ENCODE assay signal across 3 fruit fly cellular contexts in genomic region chr3R:23530886-23531285, dm6.
TF ChIP-seq lines count a peak whose summit lies in the region.

TSS of gene CG10175 (minus strand) at chr3R:23530986.

- no peak for TF ChIP-seq CTCF in whole organism, embryonic (GFP tag; optimal IDR thresholded peaks at IDR 0.05; lab: Kevin White, UChicago)

TF ChIP-seq in whole organism, embryonic, 481 proteins besides CTCF, POLR2A, EP300 and RAD21 (continues in another document):
- TF ChIP-seq CG13775 (GFP tag; optimal IDR thresholded peaks at IDR 0.05; lab: Kevin White, UChicago) (no peak), CG34422 (GFP tag; IDR thresholded peaks at IDR 0.05; lab: Robert Waterston, UW) (0 out of 3 replicates have a peak, but pooled peaks have one; percentile 26), gsb (GFP tag; IDR thresholded peaks at IDR 0.05; lab: Robert Waterston, UW) (no peak), schlank (tag; optimal IDR thresholded peaks at IDR 0.05; lab: Kevin White, UChicago) (no peak), CG12769 (tag; optimal IDR thresholded peaks at IDR 0.05; lab: Kevin White, UChicago) (peak; percentile 18), otp (GFP tag; IDR thresholded peaks at IDR 0.05; lab: Robert Waterston, UW) (no peak), mld (GFP tag; IDR thresholded peaks at IDR 0.05; lab: Robert Waterston, UW; ENCODE audit: partially characterized antibody) (no peak), ind (GFP tag; optimal IDR thresholded peaks at IDR 0.05; lab: Kevin White, UChicago) (no peak), bowl (GFP tag; IDR thresholded peaks at IDR 0.05; lab: Robert Waterston, UW) (0 out of 2 replicates have a peak, but pooled peaks have one; percentile 24), CG1832 (GFP tag; optimal IDR thresholded peaks at IDR 0.05; lab: Kevin White, UChicago) (no peak), CG6854 (GFP tag; optimal IDR thresholded peaks at IDR 0.05; lab: Kevin White, UChicago) (no peak), maf-S (GFP tag; optimal IDR thresholded peaks at IDR 0.05; lab: Kevin White, UChicago) (no peak), eyg (GFP tag; optimal IDR thresholded peaks at IDR 0.05; lab: Kevin White, UChicago) (no peak), grn (GFP tag; optimal IDR thresholded peaks at IDR 0.05; lab: Kevin White, UChicago) (no peak), sens (GFP tag; lab: Kevin White, UChicago) (peak; percentile 18), kah (GFP tag; optimal IDR thresholded peaks at IDR 0.05; lab: Kevin White, UChicago) (no peak), Deaf1 (tag; optimal IDR thresholded peaks at IDR 0.05; lab: Kevin White, UChicago) (peak; percentile 34), CG10321 (GFP tag; IDR thresholded peaks at IDR 0.05; lab: Robert Waterston, UW) (no peak), ac (GFP tag; optimal IDR thresholded peaks at IDR 0.05; lab: Kevin White, UChicago) (no peak), CG1024 (GFP tag; IDR thresholded peaks at IDR 0.05; lab: Robert Waterston, UW) (no peak), CG2116 (GFP tag; optimal IDR thresholded peaks at IDR 0.05; lab: Kevin White, UChicago) (no peak), fd102C (GFP tag; optimal IDR thresholded peaks at IDR 0.05; lab: Kevin White, UChicago) (no peak), wdn (GFP tag; IDR thresholded peaks at IDR 0.05; lab: Robert Waterston, UW) (no peak), CG11723 (GFP tag; optimal IDR thresholded peaks at IDR 0.05; lab: Kevin White, UChicago) (no peak), CG16863 (GFP tag; optimal IDR thresholded peaks at IDR 0.05; lab: Kevin White, UChicago) (no peak), gsb-n (tag; optimal IDR thresholded peaks at IDR 0.05; lab: Kevin White, UChicago) (peak; percentile 5), CG14441 (GFP tag; IDR thresholded peaks at IDR 0.05; lab: Robert Waterston, UW) (no peak), ken (GFP tag; IDR thresholded peaks at IDR 0.05; lab: Robert Waterston, UW) (peak; percentile 22; the same call in 1 of the 3 replicates), vvl (GFP tag; IDR thresholded peaks at IDR 0.05; lab: Robert Waterston, UW) (peak; percentile 30; the same call in 1 of the 2 replicates), ap (GFP tag; IDR thresholded peaks at IDR 0.05; lab: Robert Waterston, UW) (0 out of 2 replicates have a peak, but pooled peaks have one; percentile 12), Rx (GFP tag; IDR thresholded peaks at IDR 0.05; lab: Robert Waterston, UW) (no peak)

TF ChIP-seq in whole organism, prepupa, 60 proteins besides CTCF, POLR2A, EP300 and RAD21:
- TF ChIP-seq CG6854 (GFP tag; optimal IDR thresholded peaks at IDR 0.05; lab: Kevin White, UChicago) = no peak
- no peak for TF ChIP-seq CG4318 (GFP tag; optimal IDR thresholded peaks at IDR 0.05; lab: Kevin White, UChicago)
- TF ChIP-seq eg (GFP tag; IDR thresholded peaks at IDR 0.05; lab: Robert Waterston, UW) = no peak; the same call in 2 of the 3 replicates
- TF ChIP-seq CG11902 (GFP tag; optimal IDR thresholded peaks at IDR 0.05; lab: Kevin White, UChicago) = no peak
- no peak for TF ChIP-seq svp (GFP tag; lab: Kevin White, UChicago)
- TF ChIP-seq fd59A (GFP tag; optimal IDR thresholded peaks at IDR 0.05; lab: Kevin White, UChicago) = no peak
- peak; percentile 16 for TF ChIP-seq CG32006 (GFP tag; optimal IDR thresholded peaks at IDR 0.05; lab: Kevin White, UChicago)
- peak; percentile 62 for TF ChIP-seq Eip78C (GFP tag; lab: Kevin White, UChicago)

TF ChIP-seq in whole organism, pupa, 21 proteins besides CTCF, POLR2A, EP300 and RAD21:
- TF ChIP-seq CG17806 (tag; optimal IDR thresholded peaks at IDR 0.05; lab: Kevin White, UChicago) (no peak), fd96Ca (GFP tag; IDR thresholded peaks at IDR 0.05; lab: Robert Waterston, UW) (0 out of 3 replicates have a peak, but pooled peaks have one; percentile 20), CG4496 (GFP tag; IDR thresholded peaks at IDR 0.05; lab: Robert Waterston, UW) (0 out of 3 replicates have a peak, but pooled peaks have one; percentile 17)
